Worm (Caenorhabditis elegans): ENCODE results near the gene fbxb-78.

DNA sequence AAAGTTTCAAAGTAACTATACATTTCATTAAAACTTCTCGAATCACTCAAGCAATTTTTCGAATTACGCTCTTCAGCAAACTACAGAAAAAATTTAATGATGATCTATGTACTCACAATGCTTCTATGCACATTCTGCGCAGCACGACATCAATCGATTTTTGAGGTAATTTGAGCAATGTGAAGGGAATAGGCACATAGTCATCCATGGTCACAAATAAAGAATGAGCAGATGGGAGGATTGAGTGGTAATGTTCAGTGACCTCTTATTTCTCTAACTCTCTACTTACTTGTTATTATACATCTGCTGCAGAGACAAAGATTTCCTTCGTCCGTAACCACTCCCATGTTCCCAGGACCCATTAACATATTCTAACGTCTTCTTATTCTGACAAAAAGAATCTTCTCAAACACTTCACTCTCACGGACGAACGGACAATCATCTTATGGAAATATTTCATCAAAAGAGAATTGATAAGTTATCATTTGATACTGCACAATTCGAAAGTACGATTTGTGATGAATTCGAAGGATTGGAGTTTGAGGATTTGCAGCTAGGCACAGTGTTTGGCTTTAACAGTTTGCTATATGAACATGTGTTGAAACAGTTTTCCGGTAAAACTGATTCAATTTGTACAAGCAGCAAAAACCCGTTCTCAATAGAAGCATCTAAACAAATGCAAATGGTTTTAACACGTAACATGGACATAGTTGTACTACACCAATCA, 18.7 kb downstream of the fbxb-78 start, which contains the start of the genes fbxb-77 and Y17G9B.11:
- TF ChIP-seq lim-6 (tag; optimal IDR thresholded peaks at IDR 0.05), result no peak
- no peak for TF ChIP-seq hlh-6 (tag; optimal IDR thresholded peaks at IDR 0.05)
- TF ChIP-seq dmd-4 (tag; optimal IDR thresholded peaks at IDR 0.05; ENCODE audit: borderline replicate concordance), result no peak
- TF ChIP-seq ceh-24 (tag; optimal IDR thresholded peaks at IDR 0.05), result no peak
- TF ChIP-seq ceh-45 (GFP tag; IDR thresholded peaks at IDR 0.05), result no peak
- no peak for TF ChIP-seq nfya-1 (tag; optimal IDR thresholded peaks at IDR 0.05)
- TF ChIP-seq ztf-16 (tag; optimal IDR thresholded peaks at IDR 0.05), result no peak
- no peak for TF ChIP-seq rnt-1 (tag; optimal IDR thresholded peaks at IDR 0.05)

Measured in whole organism, late embryonic.